Worm (Caenorhabditis elegans): ENCODE measurements around the gene zipt-9.

DNA sequence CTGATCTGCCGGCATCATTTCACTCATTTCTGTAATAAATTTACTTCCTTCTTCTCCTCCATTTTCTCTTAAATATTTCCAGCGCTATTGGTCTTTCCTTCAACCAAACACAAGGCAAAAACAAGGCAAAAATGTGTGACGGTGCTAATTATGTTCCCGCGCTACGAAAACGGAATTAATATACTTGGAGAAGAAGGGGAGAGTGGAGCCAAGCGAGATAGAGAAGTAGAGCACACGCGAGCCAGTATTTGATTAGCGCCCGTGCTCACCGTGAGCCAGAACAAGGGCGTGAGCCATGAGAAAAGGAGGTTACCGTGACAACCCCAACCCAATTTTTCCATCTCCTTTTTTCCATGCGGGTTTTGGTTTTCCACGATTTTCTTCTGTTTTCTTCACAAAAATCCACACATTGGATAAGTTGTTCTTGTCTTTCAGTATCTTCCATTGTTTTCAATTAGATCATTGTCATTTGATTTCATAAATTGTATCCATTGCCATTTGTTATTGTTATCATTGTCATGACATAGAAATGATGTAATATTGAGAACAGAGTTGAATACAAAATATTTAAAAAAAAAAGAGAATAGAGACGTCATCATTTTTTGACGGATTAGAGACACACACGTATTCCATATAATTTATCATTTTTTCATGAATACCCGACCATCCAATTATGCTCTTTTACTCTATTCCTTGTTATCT is 47.5 kb upstream of the zipt-9 start, which contains the start of gene F20G2.6:
- TF ChIP-seq unc-62 (GFP tag; optimal IDR thresholded peaks at IDR 0.05) (no peak), lin-13 (tag; optimal IDR thresholded peaks at IDR 0.05) (no peak)

Data from whole organism, mixed stage, embryonic.